Fruit fly (Drosophila melanogaster) whole organism, embryonic: ENCODE data around the gene kdn.

Experiments
- B-H1 ChIP-seq: fragments of 200-800 bp; sonication (Bioruptor generic); IDR thresholded peaks from 3 replicates; pipeline ENCODE4 v1.3.6; 2022; ENCODE audit warnings: missing biosample characterization, missing genetic modification characterization
- Bteb2 ChIP-seq: fragments of 200-800 bp; sonication (Bioruptor generic); optimal IDR thresholded peaks from 2 replicates; lab custom pipeline; 2016; ENCODE audit warnings: missing biosample characterization, missing genetic modification characterization
- CG10543 ChIP-seq: fragments of 200-800 bp; sonication (Bioruptor generic); optimal IDR thresholded peaks from 3 replicates; lab custom pipeline; 2017; ENCODE audit warnings: missing biosample characterization, mild to moderate bottlenecking, missing genetic modification characterization, moderate library complexity
- CG12219 ChIP-seq: fragments of 200-800 bp; sonication (Bioruptor generic); optimal IDR thresholded peaks from 3 replicates; lab custom pipeline; 2018; ENCODE audit warnings: missing biosample characterization, mild to moderate bottlenecking, missing genetic modification characterization
- CG16779 ChIP-seq: fragments of 200-800 bp; sonication (Bioruptor generic); IDR thresholded peaks from 2 replicates; pipeline ENCODE4 v1.3.6; 2022; ENCODE audit warnings: missing biosample characterization, missing genetic modification characterization
- CG16813 ChIP-seq: fragments of 200-800 bp; sonication (Bioruptor generic); IDR thresholded peaks from 3 replicates; pipeline ENCODE4 v1.3.6; 2022; ENCODE audit warnings: missing biosample characterization, missing genetic modification characterization; ENCODE audit not compliant: partially characterized antibody
- CG30431 ChIP-seq: fragments of 200-800 bp; sonication (Bioruptor generic); optimal IDR thresholded peaks from 2 replicates; lab custom pipeline; 2017; ENCODE audit warnings: missing biosample characterization, missing genetic modification characterization
- CG4424 ChIP-seq: fragments of 200-800 bp; sonication (Bioruptor generic); optimal IDR thresholded peaks from 3 replicates; lab custom pipeline; 2016; ENCODE audit warnings: missing biosample characterization, missing genetic modification characterization
- CG4617 ChIP-seq: fragments of 200-800 bp; sonication (Bioruptor generic); optimal IDR thresholded peaks from 3 replicates; lab custom pipeline; 2016; ENCODE audit warnings: missing biosample characterization, missing genetic modification characterization, borderline replicate concordance
- CG6175 ChIP-seq: fragments of 200-800 bp; sonication (Bioruptor generic); IDR thresholded peaks from 3 replicates; pipeline ENCODE4 v1.3.6; 2022; ENCODE audit warnings: missing biosample characterization, missing genetic modification characterization
- CG6272 ChIP-seq: fragments of 200-800 bp; sonication (Bioruptor generic); IDR thresholded peaks from 2 replicates; pipeline ENCODE4 v1.3.6; 2022; ENCODE audit warnings: missing biosample characterization, missing genetic modification characterization
- CG6765 ChIP-seq: fragments of 200-800 bp; sonication (Bioruptor generic); optimal IDR thresholded peaks from 3 replicates; lab custom pipeline; 2017; ENCODE audit warnings: missing biosample characterization, mild to moderate bottlenecking, missing genetic modification characterization
- CG7271 ChIP-seq: fragments of 200-800 bp; sonication (Bioruptor generic); optimal IDR thresholded peaks from 2 replicates; lab custom pipeline; 2018; ENCODE audit warnings: missing biosample characterization, mild to moderate bottlenecking, missing genetic modification characterization, moderate library complexity
- CG8359 ChIP-seq: fragments of 200-800 bp; sonication (Bioruptor generic); optimal IDR thresholded peaks from 2 replicates; lab custom pipeline; 2017; ENCODE audit warnings: missing biosample characterization, mild to moderate bottlenecking, missing genetic modification characterization, borderline replicate concordance
- CG8944 ChIP-seq: fragments of 200-800 bp; sonication (Bioruptor generic); optimal IDR thresholded peaks from 3 replicates; lab custom pipeline; 2016; ENCODE audit warnings: missing biosample characterization, missing genetic modification characterization
- CG9932 ChIP-seq: fragments of 200-800 bp; sonication (Bioruptor generic); IDR thresholded peaks from 2 replicates; pipeline ENCODE4 v1.3.6; 2022; ENCODE audit warnings: missing biosample characterization, missing genetic modification characterization
- CHES-1-like ChIP-seq: fragments of 200-800 bp; sonication (Bioruptor generic); optimal IDR thresholded peaks from 2 replicates; lab custom pipeline; 2016; ENCODE audit warnings: missing biosample characterization, missing genetic modification characterization
- CkIIα-i1 ChIP-seq: fragments of 200-800 bp; sonication (Bioruptor generic); IDR thresholded peaks from 2 replicates; pipeline ENCODE4 v1.3.6; 2022; ENCODE audit warnings: missing biosample characterization, missing genetic modification characterization
- Dek ChIP-seq: fragments of 200-800 bp; sonication (Bioruptor generic); optimal IDR thresholded peaks from 3 replicates; lab custom pipeline; 2019; ENCODE audit warnings: missing biosample characterization, mild to moderate bottlenecking, missing genetic modification characterization, moderate library complexity
- Dfd ChIP-seq, 2 experiments: fragments of >200 bp; optimal IDR thresholded peaks; 2 replicates each; lab custom pipeline; 2017; ENCODE audit warnings: missing biosample characterization in 2 of 2, missing genetic modification characterization in 2 of 2
- Doc3 ChIP-seq: fragments of 200-800 bp; sonication (Bioruptor generic); IDR thresholded peaks from 3 replicates; pipeline ENCODE4 v1.3.6; 2022; ENCODE audit warnings: missing biosample characterization, missing genetic modification characterization; ENCODE audit not compliant: partially characterized antibody
- Ets97D ChIP-seq: fragments of 200-800 bp; sonication (Bioruptor generic); optimal IDR thresholded peaks from 3 replicates; lab custom pipeline; 2016; ENCODE audit warnings: missing biosample characterization, missing genetic modification characterization
- HLH3B ChIP-seq: fragments of 200-800 bp; sonication (Bioruptor generic); IDR thresholded peaks from 2 replicates; pipeline ENCODE4 v1.3.6; 2022; ENCODE audit warnings: missing biosample characterization, missing genetic modification characterization
- HLH54F ChIP-seq: fragments of 200-800 bp; sonication (Bioruptor generic); optimal IDR thresholded peaks from 3 replicates; lab custom pipeline; 2016; ENCODE audit warnings: missing biosample characterization, missing genetic modification characterization
- Hsf ChIP-seq: fragments of 200-800 bp; sonication (Bioruptor generic); optimal IDR thresholded peaks from 3 replicates; lab custom pipeline; 2016; ENCODE audit warnings: missing biosample characterization, missing genetic modification characterization
- Optix ChIP-seq: fragments of 200-800 bp; sonication (Bioruptor generic); IDR thresholded peaks from 3 replicates; pipeline ENCODE4 v1.3.6; 2022; ENCODE audit warnings: missing biosample characterization, missing genetic modification characterization
- Ptx1 ChIP-seq: fragments of 200-800 bp; sonication (Bioruptor generic); IDR thresholded peaks from 2 replicates; pipeline ENCODE4 v1.3.6; 2022; ENCODE audit warnings: missing biosample characterization, missing genetic modification characterization
- Rx ChIP-seq: fragments of 200-800 bp; sonication (Bioruptor generic); IDR thresholded peaks from 2 replicates; pipeline ENCODE4 v1.3.6; 2022; ENCODE audit warnings: missing biosample characterization, missing genetic modification characterization
- Sry-δ ChIP-seq: fragments of 200-800 bp; sonication (Bioruptor generic); optimal IDR thresholded peaks from 2 replicates; lab custom pipeline; 2016; ENCODE audit warnings: missing biosample characterization, missing genetic modification characterization
- TFAM ChIP-seq: fragments of 200-800 bp; sonication (Bioruptor generic); optimal IDR thresholded peaks from 2 replicates; lab custom pipeline; 2017; ENCODE audit warnings: missing biosample characterization, missing genetic modification characterization, inconsistent platforms
- ap ChIP-seq: fragments of 200-800 bp; sonication (Bioruptor generic); IDR thresholded peaks from 2 replicates; pipeline ENCODE4 v1.3.6; 2022; ENCODE audit warnings: missing biosample characterization, missing genetic modification characterization
- ara ChIP-seq: fragments of 200-800 bp; sonication (Bioruptor generic); IDR thresholded peaks from 2 replicates; pipeline ENCODE4 v1.3.6; 2022; ENCODE audit warnings: missing biosample characterization, missing genetic modification characterization
- bbx ChIP-seq: fragments of 200-800 bp; sonication (Bioruptor generic); IDR thresholded peaks from 2 replicates; pipeline ENCODE4 v1.3.6; 2022; ENCODE audit warnings: missing biosample characterization, missing genetic modification characterization; ENCODE audit not compliant: partially characterized antibody
- bcd ChIP-seq: fragments of 200-800 bp; sonication (Bioruptor generic); optimal IDR thresholded peaks from 2 replicates; lab custom pipeline; 2017; ENCODE audit warnings: missing biosample characterization, mild to moderate bottlenecking, missing genetic modification characterization
- bigmax ChIP-seq: fragments of 200-800 bp; sonication (Bioruptor generic); optimal IDR thresholded peaks from 2 replicates; lab custom pipeline; 2018; ENCODE audit warnings: missing biosample characterization, mild to moderate bottlenecking, missing genetic modification characterization
- chn ChIP-seq: fragments of 200-800 bp; sonication (Bioruptor generic); optimal IDR thresholded peaks from 2 replicates; lab custom pipeline; 2016; ENCODE audit warnings: missing biosample characterization, missing genetic modification characterization
- ci ChIP-seq: fragments of 200-800 bp; sonication (Bioruptor generic); IDR thresholded peaks from 3 replicates; pipeline ENCODE4 v1.3.6; 2022; ENCODE audit warnings: missing biosample characterization, missing genetic modification characterization
- crol ChIP-seq: fragments of 200-800 bp; sonication (Bioruptor generic); IDR thresholded peaks from 2 replicates; pipeline ENCODE4 v1.3.6; 2022; ENCODE audit warnings: missing biosample characterization, missing genetic modification characterization
- emc ChIP-seq: fragments of 200-800 bp; sonication (Bioruptor generic); optimal IDR thresholded peaks from 2 replicates; lab custom pipeline; 2016; ENCODE audit warnings: missing biosample characterization, missing genetic modification characterization
- ewg ChIP-seq: fragments of 200-800 bp; sonication (Bioruptor generic); optimal IDR thresholded peaks from 3 replicates; lab custom pipeline; 2017; ENCODE audit warnings: mild to moderate bottlenecking, missing biosample characterization, missing genetic modification reagents, missing genetic modification characterization
- gem ChIP-seq: fragments of 200-800 bp; sonication (Bioruptor generic); optimal IDR thresholded peaks from 2 replicates; lab custom pipeline; 2019; ENCODE audit warnings: missing biosample characterization, mild to moderate bottlenecking, missing genetic modification characterization, moderate library complexity
- h ChIP-seq: fragments of >200 bp; optimal IDR thresholded peaks from 2 replicates; lab custom pipeline; 2017
- luna ChIP-seq: fragments of 200-800 bp; sonication (Bioruptor generic); optimal IDR thresholded peaks from 2 replicates; lab custom pipeline; 2016; ENCODE audit warnings: missing biosample characterization, missing genetic modification characterization
- maf-S ChIP-seq: fragments of 200-800 bp; sonication (Bioruptor generic); optimal IDR thresholded peaks from 2 replicates; lab custom pipeline; 2016; ENCODE audit warnings: missing biosample characterization, missing genetic modification characterization
- nmo ChIP-seq: fragments of 200-800 bp; sonication (Bioruptor generic); optimal IDR thresholded peaks from 2 replicates; lab custom pipeline; 2018; ENCODE audit warnings: missing biosample characterization, mild to moderate bottlenecking, missing genetic modification characterization, moderate library complexity
- org-1 ChIP-seq: fragments of 200-800 bp; sonication (Bioruptor generic); optimal IDR thresholded peaks from 2 replicates; lab custom pipeline; 2017; ENCODE audit warnings: missing biosample characterization, missing genetic modification characterization
- p53 ChIP-seq: fragments of 200-800 bp; sonication (Bioruptor generic); optimal IDR thresholded peaks from 2 replicates; lab custom pipeline; 2016; ENCODE audit warnings: missing biosample characterization, missing genetic modification characterization
- psq ChIP-seq: fragments of 200-800 bp; sonication (Bioruptor generic); optimal IDR thresholded peaks from 2 replicates; lab custom pipeline; 2017; ENCODE audit warnings: missing biosample characterization, missing genetic modification characterization
- sens-2 ChIP-seq: fragments of 200-800 bp; sonication (Bioruptor generic); IDR thresholded peaks from 2 replicates; pipeline ENCODE4 v1.3.6; 2022; ENCODE audit warnings: missing biosample characterization, missing genetic modification characterization
- twi ChIP-seq: fragments of 200-800 bp; optimal IDR thresholded peaks from 2 replicates; lab custom pipeline; 2019; ENCODE audit warnings: missing biosample characterization, mild to moderate bottlenecking, missing genetic modification characterization, moderate library complexity
- unpg ChIP-seq: fragments of 200-800 bp; sonication (Bioruptor generic); optimal IDR thresholded peaks from 3 replicates; lab custom pipeline; 2018; ENCODE audit warnings: missing biosample characterization, mild to moderate bottlenecking, missing genetic modification characterization, moderate library complexity
- vvl ChIP-seq: fragments of 200-800 bp; sonication (Bioruptor generic); IDR thresholded peaks from 2 replicates; pipeline ENCODE4 v1.3.6; 2022; ENCODE audit warnings: missing biosample characterization, missing genetic modification characterization

Gene kdn

DNA sequence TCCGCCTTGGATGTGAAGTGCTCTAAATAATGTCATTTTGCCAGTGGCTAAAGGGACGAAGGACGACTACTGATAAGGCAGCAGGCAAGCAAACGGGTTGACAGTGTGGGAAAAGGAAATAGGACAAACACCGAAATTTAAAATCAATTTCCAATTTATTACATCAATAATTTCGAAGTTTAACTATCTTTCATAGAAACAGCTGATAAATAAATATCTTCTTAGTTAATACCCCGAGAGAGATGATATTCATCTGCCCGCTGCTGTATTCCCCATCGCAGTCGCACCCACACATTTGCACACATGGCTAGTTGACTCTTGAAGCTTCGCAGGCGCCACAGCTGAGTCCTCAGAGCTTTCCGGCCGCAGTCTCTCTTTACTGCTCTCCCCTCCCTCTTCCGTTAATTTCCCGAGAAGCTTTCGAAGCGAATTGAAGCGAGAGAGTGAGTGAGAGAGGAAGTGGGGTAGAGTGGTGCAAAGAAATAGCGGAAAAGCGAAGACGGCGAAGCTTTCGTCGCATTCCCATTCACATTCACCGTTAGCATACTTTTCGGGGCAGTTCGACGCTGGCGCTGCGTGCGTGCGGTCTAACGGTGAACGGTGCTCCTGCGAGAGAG, 33.5 kb upstream of the kdn start (continued):
- no peak for TF ChIP-seq Dfd (GFP tag; optimal IDR thresholded peaks at IDR 0.05; lab: Kevin White, UChicago)
- TF ChIP-seq CG4617 (GFP tag; lab: Kevin White, UChicago) = no peak
- no peak for TF ChIP-seq CkIIα-i1 (GFP tag; lab: Robert Waterston, UW)
- TF ChIP-seq HLH3B = peak; percentile 74
- peak; percentile 83 for TF ChIP-seq vvl (GFP tag; lab: Robert Waterston, UW)
- TF ChIP-seq gem (tag; lab: Kevin White, UChicago) = peak; percentile 66
- TF ChIP-seq Optix (GFP tag; lab: Robert Waterston, UW) = peak; percentile 62; the same call in 2 of the 3 replicates
- no peak for TF ChIP-seq Bteb2
- TF ChIP-seq CG4424 (GFP tag; lab: Kevin White, UChicago) = peak; percentile 41
- TF ChIP-seq Dek (tag; lab: Kevin White, UChicago) = peak; percentile 55
- peak; percentile 56 for TF ChIP-seq sens-2 (GFP tag; lab: Robert Waterston, UW)
- no peak for TF ChIP-seq CG30431 (GFP tag; lab: Kevin White, UChicago)
- no peak for TF ChIP-seq luna (GFP tag; lab: Kevin White, UChicago)
- no peak for TF ChIP-seq p53 (GFP tag; lab: Kevin White, UChicago)
- TF ChIP-seq bcd (GFP tag; lab: Kevin White, UChicago) = peak; percentile 46
- peak; percentile 42 for TF ChIP-seq chn (GFP tag; lab: Kevin White, UChicago)
- TF ChIP-seq ap (GFP tag; lab: Robert Waterston, UW) = peak; percentile 51
- peak; percentile 43 for TF ChIP-seq nmo (GFP tag; lab: Kevin White, UChicago)
- TF ChIP-seq bigmax (GFP tag; lab: Kevin White, UChicago) = no peak
- TF ChIP-seq bbx (GFP tag; lab: Robert Waterston, UW) = no peak
- no peak for TF ChIP-seq Ets97D (GFP tag; lab: Kevin White, UChicago)
- no peak for TF ChIP-seq Doc3
- TF ChIP-seq ewg (GFP tag; lab: Kevin White, UChicago) = peak; percentile 27
- no peak for TF ChIP-seq CG8359 (GFP tag; lab: Kevin White, UChicago)
- peak; percentile 29 for TF ChIP-seq CHES-1-like (GFP tag; lab: Kevin White, UChicago)
- peak; percentile 44; the same call in 1 of the 3 replicates for TF ChIP-seq CG6175 (GFP tag; lab: Robert Waterston, UW)
- peak; percentile 68 for TF ChIP-seq Ptx1 (GFP tag; lab: Robert Waterston, UW)
- TF ChIP-seq CG6765 (GFP tag; lab: Kevin White, UChicago) = peak; percentile 66
- TF ChIP-seq crol = peak; percentile 74
- TF ChIP-seq Rx (GFP tag; lab: Robert Waterston, UW) = peak; percentile 49
- no peak for TF ChIP-seq unpg (GFP tag; lab: Kevin White, UChicago)
- no peak for TF ChIP-seq psq (GFP tag; lab: Kevin White, UChicago)
- peak; percentile 66 for TF ChIP-seq CG10543 (GFP tag; lab: Kevin White, UChicago)
- TF ChIP-seq Hsf (GFP tag; lab: Kevin White, UChicago) = peak; percentile 60
- peak; percentile 18 for TF ChIP-seq maf-S
- peak; percentile 33; the same call in 1 of the 2 replicates for TF ChIP-seq ara (GFP tag; lab: Robert Waterston, UW)
- peak; percentile 69 for TF ChIP-seq CG9932
- no peak for TF ChIP-seq CG7271 (tag; lab: Kevin White, UChicago)
- TF ChIP-seq HLH54F (GFP tag; lab: Kevin White, UChicago) = peak; percentile 40
- peak; percentile 49 for TF ChIP-seq CG12219 (GFP tag; lab: Kevin White, UChicago)
- TF ChIP-seq Sry-δ (GFP tag; lab: Kevin White, UChicago) = no peak
- peak; percentile 36 for TF ChIP-seq CG8944 (GFP tag; lab: Kevin White, UChicago)
- no peak for TF ChIP-seq emc (GFP tag; lab: Kevin White, UChicago)
- TF ChIP-seq CG16813 = no peak
- no peak for TF ChIP-seq h (lab: Kevin White, UChicago)
- no peak for TF ChIP-seq CG6272 (GFP tag; lab: Robert Waterston, UW)
- TF ChIP-seq ci = peak; percentile 79
- TF ChIP-seq B-H1 (GFP tag; lab: Robert Waterston, UW) = peak; percentile 58
- no peak for TF ChIP-seq twi (tag; lab: Kevin White, UChicago)
- no peak for TF ChIP-seq TFAM (GFP tag; lab: Kevin White, UChicago)
- peak; percentile 73 for TF ChIP-seq org-1 (GFP tag; lab: Kevin White, UChicago)
- no peak for TF ChIP-seq CG16779 (GFP tag; lab: Robert Waterston, UW)
